Fruit fly (Drosophila melanogaster) whole organism, embryonic: ENCODE measurements around the gene Synd.
A peak's percentile ranks its signal among the peaks of the same experiment; 100 is the strongest.

Experiments used
- Ada2b ChIP-seq: fragments of 200-800 bp; sonication (Bioruptor generic); IDR thresholded peaks from 2 replicates; pipeline ENCODE4 v1.3.6; 2022; ENCODE audit warnings: missing biosample characterization, missing genetic modification characterization
- CG13775 ChIP-seq: fragments of 200-800 bp; sonication (Bioruptor generic); optimal IDR thresholded peaks from 3 replicates; lab custom pipeline; 2017; ENCODE audit warnings: missing biosample characterization, mild to moderate bottlenecking, missing genetic modification characterization
- CG17359 ChIP-seq: fragments of 200-800 bp; sonication (Bioruptor generic); optimal IDR thresholded peaks from 3 replicates; lab custom pipeline; 2018; ENCODE audit warnings: missing biosample characterization, mild to moderate bottlenecking, missing genetic modification characterization, moderate library complexity
- CG2199 ChIP-seq: fragments of 200-800 bp; sonication (Bioruptor generic); IDR thresholded peaks from 3 replicates; pipeline ENCODE4 v1.3.6; 2022; ENCODE audit warnings: missing biosample characterization, missing genetic modification characterization
- CG30020 ChIP-seq: fragments of 200-800 bp; optimal IDR thresholded peaks from 2 replicates; lab custom pipeline; 2019; ENCODE audit warnings: missing biosample characterization, mild to moderate bottlenecking, missing genetic modification characterization, moderate library complexity
- CG31365 ChIP-seq: fragments of 200-800 bp; sonication (Bioruptor generic); optimal IDR thresholded peaks from 2 replicates; lab custom pipeline; 2018; ENCODE audit warnings: missing biosample characterization, mild to moderate bottlenecking, missing genetic modification characterization
- CG43689 ChIP-seq: fragments of 200-800 bp; sonication (Bioruptor generic); IDR thresholded peaks from 2 replicates; pipeline ENCODE4 v1.3.6; 2022; ENCODE audit warnings: missing biosample characterization, missing genetic modification characterization
- CG4730 ChIP-seq: fragments of 200-800 bp; sonication (Bioruptor generic); IDR thresholded peaks from 2 replicates; pipeline ENCODE4 v1.3.6; 2022; ENCODE audit warnings: missing biosample characterization, missing genetic modification characterization
- CG4854 ChIP-seq: fragments of 200-800 bp; sonication (Bioruptor generic); optimal IDR thresholded peaks from 2 replicates; lab custom pipeline; 2016; ENCODE audit warnings: missing biosample characterization, missing genetic modification characterization, inconsistent platforms
- CG6765 ChIP-seq: fragments of 200-800 bp; sonication (Bioruptor generic); optimal IDR thresholded peaks from 3 replicates; lab custom pipeline; 2017; ENCODE audit warnings: missing biosample characterization, mild to moderate bottlenecking, missing genetic modification characterization
- CG7839 ChIP-seq: fragments of 200-800 bp; sonication (Bioruptor generic); optimal IDR thresholded peaks from 3 replicates; lab custom pipeline; 2018; ENCODE audit warnings: missing biosample characterization, mild to moderate bottlenecking, missing genetic modification characterization, moderate library complexity
- CG8359 ChIP-seq: fragments of 200-800 bp; sonication (Bioruptor generic); optimal IDR thresholded peaks from 2 replicates; lab custom pipeline; 2017; ENCODE audit warnings: missing biosample characterization, mild to moderate bottlenecking, missing genetic modification characterization, borderline replicate concordance
- CG9727 ChIP-seq: fragments of 200-800 bp; sonication (Bioruptor generic); optimal IDR thresholded peaks from 3 replicates; lab custom pipeline; 2017; ENCODE audit warnings: missing biosample characterization, mild to moderate bottlenecking, missing genetic modification characterization
- D ChIP-seq, 2 experiments: fragments of 200-800 bp in 1 of 2; fragments of >200 bp in 1 of 2; sonication (Bioruptor generic) in 1 of 2; optimal IDR thresholded peaks; 2 replicates in 1 of 2; 3 replicates in 1 of 2; lab custom pipeline; 2017; ENCODE audit warnings: mild to moderate bottlenecking in 1 of 2, missing biosample characterization in 1 of 2, missing genetic modification characterization in 1 of 2, missing genetic modification reagents in 1 of 2
- Drgx ChIP-seq: fragments of 200-800 bp; sonication (Bioruptor generic); IDR thresholded peaks from 2 replicates; pipeline ENCODE4 v1.3.6; 2022; ENCODE audit warnings: missing biosample characterization, missing genetic modification characterization
- Fer3 ChIP-seq: fragments of 200-800 bp; sonication (Bioruptor generic); optimal IDR thresholded peaks from 2 replicates; lab custom pipeline; 2018; ENCODE audit warnings: missing biosample characterization, mild to moderate bottlenecking, missing genetic modification characterization, moderate library complexity
- HmgZ ChIP-seq: fragments of 200-800 bp; sonication (Bioruptor generic); optimal IDR thresholded peaks from 2 replicates; lab custom pipeline; 2018; ENCODE audit warnings: missing biosample characterization, mild to moderate bottlenecking, missing genetic modification characterization
- Meics ChIP-seq: fragments of 200-800 bp; sonication (Bioruptor generic); optimal IDR thresholded peaks from 2 replicates; lab custom pipeline; 2017; ENCODE audit warnings: missing biosample characterization, mild to moderate bottlenecking, missing genetic modification characterization
- Mes4 ChIP-seq: fragments of 200-800 bp; sonication (Bioruptor generic); optimal IDR thresholded peaks from 2 replicates; lab custom pipeline; 2016; ENCODE audit warnings: missing biosample characterization, missing genetic modification characterization
- Ptx1 ChIP-seq: fragments of 200-800 bp; sonication (Bioruptor generic); IDR thresholded peaks from 2 replicates; pipeline ENCODE4 v1.3.6; 2022; ENCODE audit warnings: missing biosample characterization, missing genetic modification characterization
- Side ChIP-seq: fragments of 200-800 bp; sonication (Bioruptor generic); optimal IDR thresholded peaks from 2 replicates; lab custom pipeline; 2016; ENCODE audit warnings: missing biosample characterization, missing genetic modification characterization
- Six4 ChIP-seq: fragments of 200-800 bp; sonication (Bioruptor generic); optimal IDR thresholded peaks from 2 replicates; lab custom pipeline; 2016; ENCODE audit warnings: missing biosample characterization, missing genetic modification characterization
- Spps ChIP-seq: fragments of 200-800 bp; sonication (Bioruptor generic); optimal IDR thresholded peaks from 2 replicates; lab custom pipeline; 2018; ENCODE audit warnings: missing biosample characterization, mild to moderate bottlenecking, missing genetic modification characterization
- Vsx1 ChIP-seq: fragments of 200-800 bp; sonication (Bioruptor generic); optimal IDR thresholded peaks from 2 replicates; lab custom pipeline; 2017; ENCODE audit warnings: missing biosample characterization, mild to moderate bottlenecking, missing genetic modification characterization, missing genetic modification reagents
- ase ChIP-seq: fragments of 200-800 bp; sonication (Bioruptor generic); IDR thresholded peaks from 3 replicates; pipeline ENCODE4 v1.3.6; 2022; ENCODE audit warnings: missing biosample characterization, missing genetic modification characterization
- br ChIP-seq: fragments of >200 bp; optimal IDR thresholded peaks from 2 replicates; lab custom pipeline; 2017
- chif ChIP-seq, 2 experiments: fragments of 200-800 bp; sonication (Bioruptor generic); optimal IDR thresholded peaks; 3 replicates each; lab custom pipeline; 2016; ENCODE audit warnings: missing biosample characterization in 2 of 2, missing genetic modification characterization in 2 of 2
- ci ChIP-seq: fragments of 200-800 bp; sonication (Bioruptor generic); IDR thresholded peaks from 3 replicates; pipeline ENCODE4 v1.3.6; 2022; ENCODE audit warnings: missing biosample characterization, missing genetic modification characterization
- crc ChIP-seq: fragments of 200-800 bp; sonication (Bioruptor generic); optimal IDR thresholded peaks from 2 replicates; lab custom pipeline; 2016; ENCODE audit warnings: missing biosample characterization, missing genetic modification characterization
- cwo ChIP-seq: fragments of 200-800 bp; sonication (Bioruptor generic); optimal IDR thresholded peaks from 3 replicates; lab custom pipeline; 2017; ENCODE audit warnings: missing biosample characterization, missing genetic modification characterization, mild to moderate bottlenecking, moderate library complexity, missing genetic modification reagents
- dan ChIP-seq: fragments of 200-800 bp; sonication (Bioruptor generic); IDR thresholded peaks from 2 replicates; pipeline ENCODE4 v1.3.6; 2022; ENCODE audit warnings: missing biosample characterization, missing genetic modification characterization
- ems ChIP-seq: fragments of 200-800 bp; sonication (Bioruptor generic); optimal IDR thresholded peaks from 3 replicates; lab custom pipeline; 2016; ENCODE audit warnings: missing biosample characterization, missing genetic modification characterization
- esg ChIP-seq: fragments of 200-800 bp; sonication (Bioruptor generic); conservative IDR thresholded peaks from 2 replicates; pipeline ENCODE4 v1.3.6; 2022; ENCODE audit warnings: missing biosample characterization, missing genetic modification characterization
- ewg ChIP-seq: fragments of 200-800 bp; sonication (Bioruptor generic); optimal IDR thresholded peaks from 3 replicates; lab custom pipeline; 2017; ENCODE audit warnings: mild to moderate bottlenecking, missing biosample characterization, missing genetic modification reagents, missing genetic modification characterization
- fd64A ChIP-seq: fragments of 200-800 bp; sonication (Bioruptor generic); optimal IDR thresholded peaks from 3 replicates; lab custom pipeline; 2018; ENCODE audit warnings: missing biosample characterization, mild to moderate bottlenecking, missing genetic modification characterization
- gce ChIP-seq: fragments of 200-800 bp; sonication (Bioruptor generic); IDR thresholded peaks from 3 replicates; pipeline ENCODE4 v1.3.6; 2022; ENCODE audit warnings: missing biosample characterization, missing genetic modification characterization
- ken ChIP-seq: fragments of 200-800 bp; sonication (Bioruptor generic); IDR thresholded peaks from 3 replicates; pipeline ENCODE4 v1.3.6; 2022; ENCODE audit warnings: missing biosample characterization, missing genetic modification characterization
- nmo ChIP-seq: fragments of 200-800 bp; sonication (Bioruptor generic); optimal IDR thresholded peaks from 2 replicates; lab custom pipeline; 2018; ENCODE audit warnings: missing biosample characterization, mild to moderate bottlenecking, missing genetic modification characterization, moderate library complexity
- oc ChIP-seq: fragments of 200-800 bp; sonication (Bioruptor generic); optimal IDR thresholded peaks from 2 replicates; lab custom pipeline; 2018; ENCODE audit warnings: missing biosample characterization, mild to moderate bottlenecking, missing genetic modification characterization, moderate library complexity
- onecut ChIP-seq: fragments of 200-800 bp; sonication (Bioruptor generic); IDR thresholded peaks from 2 replicates; pipeline ENCODE4 v1.3.6; 2022; ENCODE audit warnings: missing biosample characterization, missing genetic modification characterization
- row ChIP-seq: fragments of 200-800 bp; sonication (Bioruptor generic); IDR thresholded peaks from 3 replicates; pipeline ENCODE4 v1.3.6; 2022; ENCODE audit warnings: missing biosample characterization, missing genetic modification characterization
- sc ChIP-seq, 3 experiments: fragments of >200 bp in 2 of 3; fragments of 200-800 bp in 1 of 3; sonication (Bioruptor generic) in 1 of 3; optimal IDR thresholded peaks; 2 replicates in 2 of 3; 3 replicates in 1 of 3; lab custom pipeline; 2017; ENCODE audit warnings: mild to moderate bottlenecking in 1 of 3, missing biosample characterization in 1 of 3, missing genetic modification characterization in 1 of 3, missing genetic modification reagents in 1 of 3
- sd ChIP-seq: fragments of 200-800 bp; sonication (Bioruptor generic); optimal IDR thresholded peaks from 3 replicates; lab custom pipeline; 2018; ENCODE audit warnings: missing biosample characterization, mild to moderate bottlenecking, missing genetic modification characterization, moderate library complexity
- sens-2 ChIP-seq: fragments of 200-800 bp; sonication (Bioruptor generic); IDR thresholded peaks from 2 replicates; pipeline ENCODE4 v1.3.6; 2022; ENCODE audit warnings: missing biosample characterization, missing genetic modification characterization
- sima ChIP-seq: fragments of 200-800 bp; sonication (Bioruptor generic); optimal IDR thresholded peaks from 2 replicates; lab custom pipeline; 2016; ENCODE audit warnings: missing biosample characterization, missing genetic modification characterization
- ttk ChIP-seq: fragments of 200-800 bp; sonication (Bioruptor generic); IDR thresholded peaks from 2 replicates; pipeline ENCODE4 v2.1.2; 2022; ENCODE audit warnings: missing biosample characterization, missing genetic modification characterization
- vnd ChIP-seq: fragments of 200-800 bp; sonication (Bioruptor generic); IDR thresholded peaks from 3 replicates; pipeline ENCODE4 v1.3.6; 2022; ENCODE audit warnings: missing biosample characterization, missing genetic modification characterization; ENCODE audit not compliant: partially characterized antibody
- zfh2 ChIP-seq: fragments of 200-800 bp; sonication (Bioruptor generic); optimal IDR thresholded peaks from 2 replicates; lab custom pipeline; 2016; ENCODE audit warnings: missing biosample characterization, missing genetic modification characterization

Gene Synd

DNA sequence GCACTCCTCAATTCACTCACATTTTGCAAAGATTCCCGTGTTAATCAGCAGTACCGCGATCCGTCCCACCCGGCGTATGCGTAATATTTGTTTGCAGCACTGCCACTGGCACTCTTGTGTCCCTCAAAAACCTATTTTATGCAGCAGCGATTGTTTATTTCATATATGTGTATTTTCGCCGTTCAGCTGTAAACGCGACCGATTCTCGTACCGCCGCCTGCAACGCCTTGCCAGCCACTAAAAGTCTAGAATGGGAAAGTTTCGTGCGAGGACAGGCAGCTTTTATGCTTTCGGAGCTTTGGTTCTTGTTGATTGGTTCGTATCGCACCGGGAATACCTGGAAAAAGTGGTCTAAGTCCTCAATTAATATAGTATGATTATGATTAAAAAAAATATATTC, 13.9 kb upstream of the Synd start, which contains the start of gene CG17270 (continued):
- TF ChIP-seq ci, result 0 out of 3 replicates have a peak, but pooled peaks have one; percentile 17

dm6 chr3R:20821815-20822375, 10.7 kb upstream of the Synd start, which contains the start of the genes CG17271 and RpS20:
Gene CG17271, minus strand, starts transcription at chr3R:20821848.
Gene RpS20, plus strand, starts transcription at chr3R:20822181.
- TF ChIP-seq onecut (GFP tag; lab: Robert Waterston, UW), result peak; percentile 65
- peak; percentile 52 for TF ChIP-seq CG31365 (tag; lab: Kevin White, UChicago)
- TF ChIP-seq CG9727 (GFP tag; lab: Kevin White, UChicago), result peak; percentile 91
- TF ChIP-seq crc (GFP tag; lab: Kevin White, UChicago), result peak; percentile 94
- peak; percentile 62 for TF ChIP-seq CG2199 (GFP tag; lab: Robert Waterston, UW)
- peak; percentile 82; the same call in 2 of the 3 replicates for TF ChIP-seq gce
- TF ChIP-seq Six4, result peak; percentile 84
- peak; percentile 83 for TF ChIP-seq sima (GFP tag; lab: Kevin White, UChicago)
- TF ChIP-seq fd64A (GFP tag; lab: Kevin White, UChicago), result peak; percentile 27
- peak; percentile 43 for TF ChIP-seq CG8359 (GFP tag; lab: Kevin White, UChicago)
- peak; percentile 50 for TF ChIP-seq sens-2 (GFP tag; lab: Robert Waterston, UW)
- peak; percentile 92 for TF ChIP-seq Ptx1
- TF ChIP-seq HmgZ (tag; lab: Kevin White, UChicago), result peak; percentile 96
- peak; percentile 83 for TF ChIP-seq Ada2b (GFP tag; lab: Robert Waterston, UW)
- no peak for TF ChIP-seq br
- TF ChIP-seq CG17359, result peak; percentile 87
- TF ChIP-seq chif (GFP tag; optimal IDR thresholded peaks at IDR 0.05; lab: Kevin White, UChicago), result peak; percentile 89 to 95
- TF ChIP-seq CG6765 (GFP tag; lab: Kevin White, UChicago), result peak; percentile 84
- TF ChIP-seq zfh2 (GFP tag; lab: Kevin White, UChicago), result peak; percentile 95
- peak; percentile 85 for TF ChIP-seq Drgx
- peak; percentile 89 for TF ChIP-seq ken (GFP tag; lab: Robert Waterston, UW)
- peak; percentile 93 for TF ChIP-seq nmo
- TF ChIP-seq Mes4 (GFP tag; lab: Kevin White, UChicago), result peak; percentile 94
- TF ChIP-seq ewg (GFP tag; lab: Kevin White, UChicago), result peak; percentile 89
- TF ChIP-seq Spps, result peak; percentile 70
- TF ChIP-seq oc (tag; lab: Kevin White, UChicago), result peak; percentile 75
- peak; percentile 88 for TF ChIP-seq Meics (GFP tag; lab: Kevin White, UChicago)
- peak; percentile 30 for TF ChIP-seq Vsx1 (GFP tag; lab: Kevin White, UChicago)
- TF ChIP-seq sd (tag; lab: Kevin White, UChicago), result peak; percentile 67
- TF ChIP-seq ttk (GFP tag; lab: Robert Waterston, UW), result peak; percentile 89
- TF ChIP-seq ems (GFP tag; lab: Kevin White, UChicago), result peak; percentile 94
- peak; percentile 96 for TF ChIP-seq row (GFP tag; lab: Robert Waterston, UW)
- peak; percentile 75 for TF ChIP-seq CG43689 (GFP tag; lab: Robert Waterston, UW)
- TF ChIP-seq Fer3, result peak; percentile 86
- peak; percentile 97 for TF ChIP-seq Side (GFP tag; lab: Kevin White, UChicago)
- peak; percentile 87 for TF ChIP-seq CG4730 (GFP tag; lab: Robert Waterston, UW)
- TF ChIP-seq ase (GFP tag; lab: Robert Waterston, UW), result peak; percentile 90
- TF ChIP-seq esg, result peak; percentile 90
- TF ChIP-seq CG13775 (GFP tag; lab: Kevin White, UChicago), result peak; percentile 94
- TF ChIP-seq D (optimal IDR thresholded peaks at IDR 0.05; lab: Kevin White, UChicago), result no peak
- TF ChIP-seq D (GFP tag; optimal IDR thresholded peaks at IDR 0.05; lab: Kevin White, UChicago), result peak; percentile 72
- peak; percentile 78 for TF ChIP-seq cwo (GFP tag; lab: Kevin White, UChicago)
- TF ChIP-seq CG30020 (tag; lab: Kevin White, UChicago), result peak; percentile 85
- peak; percentile 86 for TF ChIP-seq CG7839 (tag; lab: Kevin White, UChicago)
- TF ChIP-seq dan (GFP tag; lab: Robert Waterston, UW), result no peak; the same call in 1 of the 2 replicates
- no peak for TF ChIP-seq sc (optimal IDR thresholded peaks at IDR 0.05; lab: Kevin White, UChicago)
- TF ChIP-seq sc (GFP tag; optimal IDR thresholded peaks at IDR 0.05; lab: Kevin White, UChicago), result peak; percentile 58
- no peak for TF ChIP-seq vnd (GFP tag; lab: Robert Waterston, UW)
- peak; percentile 89 for TF ChIP-seq CG4854
